Worm (Caenorhabditis elegans) whole organism, early embryonic: Measurements from ENCODE around the gene B0391.14.

ENCODE experiments used
- F13C5.2 ChIP-seq: sonication (generic microtip); optimal IDR thresholded peaks from 2 replicates; lab custom pipeline; 2017; ENCODE audit warnings: mild to moderate bottlenecking, missing genetic modification characterization, inconsistent platforms, missing compliant biosample characterization
- aly-1 ChIP-seq: sonication (generic microtip); optimal IDR thresholded peaks from 2 replicates; lab custom pipeline; 2016; ENCODE audit warnings: missing genetic modification characterization, missing compliant biosample characterization
- ama-1 ChIP-seq: fragments of 150-350 bp; optimal IDR thresholded peaks from 2 replicates; lab custom pipeline; 2014
- ceh-13 ChIP-seq: fragments of 200-800 bp; sonication (Bioruptor generic); optimal IDR thresholded peaks from 2 replicates; lab custom pipeline; 2018; ENCODE audit warnings: mild to moderate bottlenecking, missing genetic modification characterization, missing compliant biosample characterization
- ceh-36 ChIP-seq: sonication (generic microtip); optimal IDR thresholded peaks from 2 replicates; lab custom pipeline; 2016; ENCODE audit warnings: missing genetic modification characterization, inconsistent platforms, missing compliant biosample characterization
- ets-7 ChIP-seq: sonication (generic microtip); optimal IDR thresholded peaks from 2 replicates; lab custom pipeline; 2016; ENCODE audit warnings: missing genotype, missing genetic modification characterization, missing compliant biosample characterization
- flt-1 ChIP-seq: fragments of 200-800 bp; sonication (Bioruptor generic); IDR thresholded peaks from 2 replicates; pipeline ENCODE4 v1.3.6; 2022; ENCODE audit warnings: missing genetic modification characterization, missing compliant biosample characterization
- hmbx-1 ChIP-seq: sonication (generic microtip); optimal IDR thresholded peaks from 2 replicates; lab custom pipeline; 2016; ENCODE audit warnings: mild to moderate bottlenecking, missing genetic modification characterization, missing compliant biosample characterization
- hmg-4 ChIP-seq: fragments of 200-800 bp; sonication (Bioruptor generic); optimal IDR thresholded peaks from 2 replicates; lab custom pipeline; 2018; ENCODE audit warnings: mild to moderate bottlenecking, missing genetic modification characterization, missing compliant biosample characterization
- hnd-1 ChIP-seq: sonication (generic microtip); optimal IDR thresholded peaks from 2 replicates; lab custom pipeline; 2016; ENCODE audit warnings: missing genetic modification characterization, missing compliant biosample characterization
- sea-1 ChIP-seq: fragments of 200-800 bp; sonication (Bioruptor generic); conservative IDR thresholded peaks from 2 replicates; pipeline ENCODE4 v1.3.6; 2022; ENCODE audit warnings: missing genetic modification characterization, missing compliant biosample characterization
- tbx-11 ChIP-seq: fragments of 200-800 bp; sonication (Bioruptor generic); IDR thresholded peaks from 2 replicates; pipeline ENCODE4 v1.3.6; 2022; ENCODE audit warnings: missing genetic modification characterization, missing compliant biosample characterization
- tbx-37 ChIP-seq: fragments of 200-800 bp; sonication (Bioruptor generic); conservative IDR thresholded peaks from 2 replicates; pipeline ENCODE4 v1.3.6; 2022; ENCODE audit warnings: missing genetic modification reagents, missing genetic modification characterization, missing compliant biosample characterization
- tra-4 ChIP-seq: sonication (generic microtip); optimal IDR thresholded peaks from 2 replicates; lab custom pipeline; 2017; ENCODE audit warnings: missing genetic modification characterization, missing compliant biosample characterization

ce11 chrV:15605045-15605444 is 5.4 kb upstream of the B0391.14 start, which contains the start of gene fbxa-154:
- no peak for TF ChIP-seq ceh-13 (GFP tag; lab: Kevin White, UChicago)
- no peak for TF ChIP-seq hnd-1 (tag; lab: Kevin White, UChicago)
- TF ChIP-seq ama-1 = no peak
- TF ChIP-seq ceh-36 (tag; lab: Kevin White, UChicago) = no peak
- TF ChIP-seq tbx-11 (GFP tag; lab: Robert Waterston, UW) = no peak
- no peak for TF ChIP-seq tbx-37 (GFP tag; lab: Robert Waterston, UW)
- TF ChIP-seq ets-7 (tag; lab: Kevin White, UChicago) = no peak
- TF ChIP-seq hmg-4 = no peak
- no peak for TF ChIP-seq flt-1 (GFP tag; lab: Robert Waterston, UW)
- no peak for TF ChIP-seq tra-4
- TF ChIP-seq sea-1 = no peak
- TF ChIP-seq hmbx-1 (tag; lab: Kevin White, UChicago) = no peak
- no peak for TF ChIP-seq F13C5.2 (tag; lab: Kevin White, UChicago)
- no peak for TF ChIP-seq aly-1 (tag; lab: Kevin White, UChicago)
